Fruit fly (Drosophila melanogaster) whole organism, embryonic: ENCODE data around the gene HIP-R.

Experiments used
- ATbp ChIP-seq: fragments of 200-800 bp; sonication (Bioruptor generic); optimal IDR thresholded peaks from 2 replicates; lab custom pipeline; 2017; ENCODE audit warnings: missing biosample characterization, mild to moderate bottlenecking, missing genetic modification characterization, missing genetic modification reagents
- Asciz ChIP-seq: fragments of 200-800 bp; sonication (Bioruptor generic); optimal IDR thresholded peaks from 2 replicates; lab custom pipeline; 2017; ENCODE audit warnings: missing biosample characterization, mild to moderate bottlenecking, missing genetic modification characterization, missing genetic modification reagents
- CG10147 ChIP-seq: fragments of 200-800 bp; sonication (Bioruptor generic); optimal IDR thresholded peaks from 2 replicates; lab custom pipeline; 2019; ENCODE audit warnings: missing biosample characterization, mild to moderate bottlenecking, missing genetic modification characterization, moderate library complexity
- CG10209 ChIP-seq: fragments of 200-800 bp; sonication (Bioruptor generic); optimal IDR thresholded peaks from 3 replicates; lab custom pipeline; 2017; ENCODE audit warnings: missing biosample characterization, mild to moderate bottlenecking, missing genetic modification characterization, missing genetic modification reagents
- CG11560 ChIP-seq: fragments of 200-800 bp; sonication (Bioruptor generic); IDR thresholded peaks from 3 replicates; pipeline ENCODE4 v1.3.6; 2022; ENCODE audit warnings: missing biosample characterization, missing genetic modification characterization
- CG11723 ChIP-seq: fragments of 200-800 bp; sonication (Bioruptor generic); optimal IDR thresholded peaks from 2 replicates; lab custom pipeline; 2017; ENCODE audit warnings: missing biosample characterization, mild to moderate bottlenecking, missing genetic modification characterization
- CG1792 ChIP-seq: fragments of 200-800 bp; sonication (Bioruptor generic); optimal IDR thresholded peaks from 2 replicates; lab custom pipeline; 2016; ENCODE audit warnings: missing biosample characterization, missing genetic modification characterization
- CG18262 ChIP-seq: fragments of 200-800 bp; optimal IDR thresholded peaks from 3 replicates; lab custom pipeline; 2019; ENCODE audit warnings: missing biosample characterization, mild to moderate bottlenecking, missing genetic modification characterization, moderate library complexity
- CG30403 ChIP-seq: fragments of 200-800 bp; sonication (Bioruptor generic); optimal IDR thresholded peaks from 3 replicates; lab custom pipeline; 2016; ENCODE audit warnings: missing biosample characterization, missing genetic modification characterization
- CG30431 ChIP-seq: fragments of 200-800 bp; sonication (Bioruptor generic); optimal IDR thresholded peaks from 2 replicates; lab custom pipeline; 2017; ENCODE audit warnings: missing biosample characterization, missing genetic modification characterization
- CG3281 ChIP-seq: fragments of 200-800 bp; sonication (Bioruptor generic); optimal IDR thresholded peaks from 3 replicates; lab custom pipeline; 2017; ENCODE audit warnings: missing biosample characterization, mild to moderate bottlenecking, missing genetic modification characterization
- CG34376 ChIP-seq: fragments of 200-800 bp; sonication (Bioruptor generic); optimal IDR thresholded peaks from 2 replicates; lab custom pipeline; 2018; ENCODE audit warnings: missing biosample characterization, mild to moderate bottlenecking, missing genetic modification characterization
- CG3726 ChIP-seq: fragments of 200-800 bp; sonication (Bioruptor generic); IDR thresholded peaks from 3 replicates; pipeline ENCODE4, ENCODE4 v1.3.6; 2022; ENCODE audit warnings: missing biosample characterization, missing genetic modification characterization
- CG3838 ChIP-seq: fragments of 200-800 bp; sonication (Bioruptor generic); optimal IDR thresholded peaks from 3 replicates; lab custom pipeline; 2016; ENCODE audit warnings: missing biosample characterization, missing genetic modification characterization
- CG42726 ChIP-seq: fragments of 200-800 bp; sonication (Bioruptor generic); IDR thresholded peaks from 2 replicates; pipeline ENCODE4 v1.3.6; 2022; ENCODE audit warnings: missing biosample characterization, missing genetic modification characterization; ENCODE audit not compliant: partially characterized antibody
- CG6689 ChIP-seq: fragments of 200-800 bp; sonication (Bioruptor generic); IDR thresholded peaks from 2 replicates; pipeline ENCODE4 v1.3.6; 2022; ENCODE audit warnings: missing biosample characterization, missing genetic modification characterization
- CG7839 ChIP-seq: fragments of 200-800 bp; sonication (Bioruptor generic); optimal IDR thresholded peaks from 3 replicates; lab custom pipeline; 2018; ENCODE audit warnings: missing biosample characterization, mild to moderate bottlenecking, missing genetic modification characterization, moderate library complexity
- CG8290 ChIP-seq, 3 experiments: fragments of 200-800 bp; sonication (Bioruptor generic); optimal IDR thresholded peaks; 2 replicates each; lab custom pipeline; 2016 to 2019; ENCODE audit warnings: missing biosample characterization in 3 of 3, missing genetic modification characterization in 3 of 3, mild to moderate bottlenecking in 2 of 3, moderate library complexity in 1 of 3
- CG9876 ChIP-seq: fragments of 200-800 bp; sonication (Bioruptor generic); optimal IDR thresholded peaks from 2 replicates; lab custom pipeline; 2016; ENCODE audit warnings: missing biosample characterization, missing genetic modification characterization
- Chrac-16 ChIP-seq: fragments of 200-800 bp; sonication (Bioruptor generic); optimal IDR thresholded peaks from 3 replicates; lab custom pipeline; 2016; ENCODE audit warnings: missing biosample characterization, missing genetic modification characterization
- Gsc ChIP-seq: fragments of 200-800 bp; sonication (Bioruptor generic); IDR thresholded peaks from 2 replicates; pipeline ENCODE4 v1.3.6; 2022; ENCODE audit warnings: missing biosample characterization, missing genetic modification characterization
- Gug ChIP-seq: fragments of 200-800 bp; sonication (Bioruptor generic); IDR thresholded peaks from 4 replicates; pipeline ENCODE4 v1.3.6; 2022; ENCODE audit warnings: missing biosample characterization, missing genetic modification characterization
- HmgZ ChIP-seq: fragments of 200-800 bp; sonication (Bioruptor generic); optimal IDR thresholded peaks from 2 replicates; lab custom pipeline; 2018; ENCODE audit warnings: missing biosample characterization, mild to moderate bottlenecking, missing genetic modification characterization
- Max ChIP-seq: fragments of 200-800 bp; sonication (Bioruptor generic); optimal IDR thresholded peaks from 2 replicates; lab custom pipeline; 2016; ENCODE audit warnings: missing biosample characterization, mild to moderate bottlenecking, missing genetic modification characterization
- Mes4 ChIP-seq: fragments of 200-800 bp; sonication (Bioruptor generic); optimal IDR thresholded peaks from 2 replicates; lab custom pipeline; 2016; ENCODE audit warnings: missing biosample characterization, missing genetic modification characterization
- Myb ChIP-seq: fragments of 200-800 bp; sonication (Bioruptor generic); optimal IDR thresholded peaks from 2 replicates; lab custom pipeline; 2016; ENCODE audit warnings: missing biosample characterization, missing genetic modification characterization
- NC2β ChIP-seq: fragments of 200-800 bp; sonication (Bioruptor generic); optimal IDR thresholded peaks from 2 replicates; lab custom pipeline; 2016; ENCODE audit warnings: missing biosample characterization, missing genetic modification characterization
- NFAT ChIP-seq: fragments of 200-800 bp; sonication (Bioruptor generic); IDR thresholded peaks from 2 replicates; pipeline ENCODE4 v1.3.6; 2022; ENCODE audit warnings: missing biosample characterization, missing genetic modification characterization
- NfI ChIP-seq: fragments of 200-800 bp; sonication (Bioruptor generic); optimal IDR thresholded peaks from 3 replicates; lab custom pipeline; 2018; ENCODE audit warnings: missing biosample characterization, mild to moderate bottlenecking, missing genetic modification characterization, moderate library complexity
- Oaz ChIP-seq: fragments of 200-800 bp; sonication (Bioruptor generic); IDR thresholded peaks from 2 replicates; pipeline ENCODE4 v1.3.6; 2022; ENCODE audit warnings: missing biosample characterization, missing genetic modification characterization
- Optix ChIP-seq: fragments of 200-800 bp; sonication (Bioruptor generic); IDR thresholded peaks from 3 replicates; pipeline ENCODE4 v1.3.6; 2022; ENCODE audit warnings: missing biosample characterization, missing genetic modification characterization
- Poxn ChIP-seq: fragments of 200-800 bp; sonication (Bioruptor generic); IDR thresholded peaks from 2 replicates; pipeline ENCODE4 v1.3.6; 2022; ENCODE audit warnings: missing biosample characterization, missing genetic modification characterization
- Six4 ChIP-seq: fragments of 200-800 bp; sonication (Bioruptor generic); optimal IDR thresholded peaks from 2 replicates; lab custom pipeline; 2016; ENCODE audit warnings: missing biosample characterization, missing genetic modification characterization
- Vsx1 ChIP-seq: fragments of 200-800 bp; sonication (Bioruptor generic); optimal IDR thresholded peaks from 2 replicates; lab custom pipeline; 2017; ENCODE audit warnings: missing biosample characterization, mild to moderate bottlenecking, missing genetic modification characterization, missing genetic modification reagents
- ab ChIP-seq: fragments of 200-800 bp; sonication (Bioruptor generic); optimal IDR thresholded peaks from 2 replicates; lab custom pipeline; 2016; ENCODE audit warnings: missing biosample characterization, missing genetic modification characterization
- ash1 ChIP-seq: fragments of 200-800 bp; sonication (Bioruptor generic); optimal IDR thresholded peaks from 2 replicates; lab custom pipeline; 2018; ENCODE audit warnings: missing biosample characterization, mild to moderate bottlenecking, missing genetic modification characterization
- chif ChIP-seq, 2 experiments: fragments of 200-800 bp; sonication (Bioruptor generic); optimal IDR thresholded peaks; 3 replicates each; lab custom pipeline; 2016; ENCODE audit warnings: missing biosample characterization in 2 of 2, missing genetic modification characterization in 2 of 2
- croc ChIP-seq: fragments of 200-800 bp; sonication (Bioruptor generic); conservative IDR thresholded peaks from 3 replicates; pipeline ENCODE4 v1.3.6; 2022; ENCODE audit warnings: missing biosample characterization, missing genetic modification characterization
- dmrt11E ChIP-seq: fragments of 200-800 bp; sonication (Bioruptor generic); optimal IDR thresholded peaks from 3 replicates; lab custom pipeline; 2018; ENCODE audit warnings: missing biosample characterization, mild to moderate bottlenecking, missing genetic modification characterization, moderate library complexity
- exex ChIP-seq: fragments of 200-800 bp; sonication (Bioruptor generic); optimal IDR thresholded peaks from 4 replicates; lab custom pipeline; 2018; ENCODE audit warnings: missing biosample characterization, mild to moderate bottlenecking, missing genetic modification characterization, moderate library complexity
- fd64A ChIP-seq: fragments of 200-800 bp; sonication (Bioruptor generic); optimal IDR thresholded peaks from 3 replicates; lab custom pipeline; 2018; ENCODE audit warnings: missing biosample characterization, mild to moderate bottlenecking, missing genetic modification characterization
- gcm ChIP-seq: fragments of 200-800 bp; sonication (Bioruptor generic); optimal IDR thresholded peaks from 2 replicates; lab custom pipeline; 2019; ENCODE audit warnings: missing biosample characterization, mild to moderate bottlenecking, missing genetic modification characterization, moderate library complexity
- gsb ChIP-seq: fragments of 200-800 bp; sonication (Bioruptor generic); IDR thresholded peaks from 2 replicates; pipeline ENCODE4 v1.3.6; 2022; ENCODE audit warnings: missing biosample characterization, missing genetic modification characterization
- ham ChIP-seq: fragments of 200-800 bp; sonication (Bioruptor generic); IDR thresholded peaks from 2 replicates; pipeline ENCODE4 v1.3.6; 2022; ENCODE audit warnings: missing biosample characterization, missing genetic modification characterization
- knrl ChIP-seq: fragments of 200-800 bp; sonication (Bioruptor generic); IDR thresholded peaks from 3 replicates; pipeline ENCODE4 v1.3.6; 2022; ENCODE audit warnings: missing biosample characterization, missing genetic modification characterization; ENCODE audit not compliant: partially characterized antibody
- nau ChIP-seq: fragments of 200-800 bp; sonication (Bioruptor generic); optimal IDR thresholded peaks from 3 replicates; lab custom pipeline; 2017; ENCODE audit warnings: missing biosample characterization, mild to moderate bottlenecking, missing genetic modification characterization, missing genetic modification reagents
- sim ChIP-seq: fragments of 200-800 bp; sonication (Bioruptor generic); IDR thresholded peaks from 2 replicates; pipeline ENCODE4 v1.3.6; 2022; ENCODE audit warnings: missing biosample characterization, missing genetic modification characterization
- trh ChIP-seq: fragments of 200-800 bp; sonication (Bioruptor generic); optimal IDR thresholded peaks from 2 replicates; lab custom pipeline; 2016; ENCODE audit warnings: missing biosample characterization, missing genetic modification characterization

The HIP-R gene

DNA sequence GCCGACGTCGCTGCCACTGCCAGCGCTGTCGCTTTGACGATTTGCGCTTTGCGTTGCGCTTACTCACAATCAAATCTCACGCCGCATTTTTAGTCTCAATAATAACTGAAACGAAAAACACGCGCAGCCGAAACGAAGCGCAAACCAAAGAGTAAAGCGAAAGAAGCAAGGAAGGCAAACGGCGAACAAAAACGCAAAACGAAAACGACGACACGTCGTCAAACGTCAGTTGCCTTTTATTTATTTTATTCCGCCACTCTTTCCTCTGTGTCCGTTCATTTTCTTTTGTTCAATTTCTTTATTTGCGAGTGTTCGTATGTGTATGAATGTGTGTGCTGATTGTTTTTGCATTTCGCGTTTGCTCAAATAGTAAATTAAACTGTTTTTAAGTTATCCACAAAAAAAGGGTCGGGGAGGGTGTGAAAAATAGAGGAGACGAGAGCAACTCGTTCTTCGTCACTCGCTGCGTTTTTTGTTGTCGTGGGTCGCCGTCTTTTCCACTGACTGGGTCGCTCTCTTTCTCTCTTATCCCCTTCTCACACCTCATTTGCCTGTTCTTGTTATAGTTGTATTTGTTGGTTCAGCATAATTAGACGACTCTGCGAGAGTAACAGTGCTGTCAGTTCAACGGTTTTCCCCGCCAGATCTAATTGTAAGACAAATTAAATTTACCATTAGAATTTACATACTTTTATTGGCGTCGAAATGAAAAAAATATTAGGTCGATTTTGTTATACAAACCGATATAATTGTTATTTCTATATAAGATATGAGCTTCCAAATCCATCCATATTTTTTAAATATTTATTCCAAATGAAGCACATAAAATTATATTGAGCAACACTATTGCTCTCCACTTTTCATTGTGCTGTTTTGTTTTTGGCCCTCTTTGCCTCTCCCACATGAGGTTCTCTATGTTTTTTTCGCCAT is 16.7 kb upstream of the HIP-R start (continued):
- TF ChIP-seq knrl (GFP tag; lab: Robert Waterston, UW) (no peak), CG7839 (peak; percentile 83), CG1792 (GFP tag; lab: Kevin White, UChicago) (no peak), Gsc (GFP tag; lab: Robert Waterston, UW) (no peak), trh (no peak), Myb (GFP tag; lab: Kevin White, UChicago) (peak; percentile 23), CG30403 (GFP tag; lab: Kevin White, UChicago) (peak; percentile 73), Optix (no peak), gsb (peak; percentile 21; the same call in 1 of the 2 replicates), croc (GFP tag; lab: Robert Waterston, UW) (no peak), gcm (GFP tag; lab: Kevin White, UChicago) (peak; percentile 65), CG11723 (GFP tag; lab: Kevin White, UChicago) (peak; percentile 28), Vsx1 (peak; percentile 50), ash1 (GFP tag; lab: Kevin White, UChicago) (no peak), Poxn (GFP tag; lab: Robert Waterston, UW) (0 out of 2 replicates have a peak, but pooled peaks have one; percentile 16), NfI (GFP tag; lab: Kevin White, UChicago) (peak; percentile 73), Six4 (peak; percentile 47), CG18262 (tag; lab: Kevin White, UChicago) (peak; percentile 82), sim (no peak), ATbp (GFP tag; lab: Kevin White, UChicago) (peak; percentile 20), CG8290 (GFP tag; optimal IDR thresholded peaks at IDR 0.05; lab: Kevin White, UChicago) (peak; percentile 38), CG8290 (tag; optimal IDR thresholded peaks at IDR 0.05; lab: Kevin White, UChicago) (peak in 1 of 2 experiments; percentile 50), chif (GFP tag; optimal IDR thresholded peaks at IDR 0.05; lab: Kevin White, UChicago) (peak; percentile 22 to 28), CG6689 (GFP tag; lab: Robert Waterston, UW) (peak; percentile 67; the same call in 1 of the 2 replicates), Chrac-16 (peak; percentile 48), CG3726 (no peak), ham (GFP tag; lab: Robert Waterston, UW) (no peak), NC2β (no peak), CG3281 (GFP tag; lab: Kevin White, UChicago) (peak; percentile 88), CG9876 (GFP tag; lab: Kevin White, UChicago) (no peak), Oaz (no peak), CG3838 (GFP tag; lab: Kevin White, UChicago) (no peak), CG30431 (GFP tag; lab: Kevin White, UChicago) (no peak), dmrt11E (tag; lab: Kevin White, UChicago) (peak; percentile 61), ab (GFP tag; lab: Kevin White, UChicago) (no peak), exex (tag; lab: Kevin White, UChicago) (peak; percentile 64), fd64A (no peak), Asciz (peak; percentile 25), CG10209 (GFP tag; lab: Kevin White, UChicago) (peak; percentile 75), CG11560 (tag; lab: Robert Waterston, UW) (no peak), CG10147 (GFP tag; lab: Kevin White, UChicago) (peak; percentile 83), HmgZ (peak; percentile 57), Gug (no peak; the same call in 3 of the 4 replicates), Max (GFP tag; lab: Kevin White, UChicago) (peak; percentile 58), NFAT (GFP tag; lab: Robert Waterston, UW) (peak; percentile 57), CG34376 (GFP tag; lab: Kevin White, UChicago) (peak; percentile 72), Mes4 (GFP tag; lab: Kevin White, UChicago) (no peak), CG42726 (GFP tag; lab: Robert Waterston, UW) (no peak), nau (GFP tag; lab: Kevin White, UChicago) (peak; percentile 50)
